Worm (Caenorhabditis elegans) whole organism, L1 larva: ENCODE measurements around the gene C02F4.4.
A peak's percentile ranks its signal among the peaks of the same experiment; 100 is the strongest.

Experiments used
- C16A3.4 ChIP-seq: fragments of 150-350 bp; optimal IDR thresholded peaks from 2 replicates; lab custom pipeline; 2014; ENCODE audit warnings: missing biosample characterization, missing genetic modification characterization
- ama-1 ChIP-seq: fragments of 150-350 bp; optimal IDR thresholded peaks from 2 replicates; lab custom pipeline; 2014
- blmp-1 ChIP-seq: fragments of 150-350 bp; optimal IDR thresholded peaks from 2 replicates; lab custom pipeline; 2014; ENCODE audit warnings: missing biosample characterization, missing genetic modification characterization
- ceh-63 ChIP-seq: fragments of 200-800 bp; sonication (Bioruptor generic); optimal IDR thresholded peaks from 2 replicates; lab custom pipeline; 2018; ENCODE audit warnings: mild to moderate bottlenecking, missing genetic modification characterization, missing compliant biosample characterization
- ceh-8 ChIP-seq: fragments of 200-800 bp; sonication (Bioruptor generic); optimal IDR thresholded peaks from 2 replicates; lab custom pipeline; 2018; ENCODE audit warnings: mild to moderate bottlenecking, missing genetic modification characterization, moderate library complexity, missing compliant biosample characterization
- ceh-82 ChIP-seq, 3 experiments: fragments of 150-350 bp in 1 of 3; sonication (generic microtip) in 2 of 3; optimal IDR thresholded peaks; 2 replicates each; lab custom pipeline; 2014 to 2017; ENCODE audit warnings: missing biosample characterization in 3 of 3, missing genetic modification characterization in 3 of 3
- dsc-1 ChIP-seq: sonication (generic microtip); optimal IDR thresholded peaks from 2 replicates; lab custom pipeline; 2016; ENCODE audit warnings: mild to moderate bottlenecking, missing genetic modification characterization, missing compliant biosample characterization
- efl-1 ChIP-seq, 4 experiments: fragments of 150-350 bp; optimal IDR thresholded peaks in 3 of 4; peaks in 1 of 4; 1 replicate in 1 of 4; 2 replicates in 3 of 4; lab custom pipeline; 2014; ENCODE audit warnings: missing biosample characterization in 2 of 4, missing genetic modification characterization in 2 of 4, missing genetic modification reagents in 2 of 4
- egl-13 ChIP-seq: sonication (generic microtip); optimal IDR thresholded peaks from 2 replicates; lab custom pipeline; 2016; ENCODE audit warnings: missing genotype, missing genetic modification reagents, missing genetic modification characterization, missing compliant biosample characterization
- elt-2 ChIP-seq: sonication (generic microtip); optimal IDR thresholded peaks from 2 replicates; lab custom pipeline; 2016; ENCODE audit warnings: missing genetic modification characterization, mild to moderate bottlenecking, inconsistent platforms, missing compliant biosample characterization, missing genetic modification reagents
- elt-3 ChIP-seq, 6 experiments: fragments of 150-350 bp in 1 of 6; sonication (generic microtip); optimal IDR thresholded peaks; 2 replicates each; lab custom pipeline; 2017 to 2018; ENCODE audit warnings: missing biosample characterization in 6 of 6, missing genetic modification characterization in 6 of 6, inconsistent platforms in 1 of 6
- ets-5 ChIP-seq: fragments of 200-800 bp; sonication (Bioruptor generic); IDR thresholded peaks from 2 replicates; pipeline ENCODE4 v1.3.6; 2022; ENCODE audit warnings: missing genetic modification characterization, missing compliant biosample characterization
- fkh-10 ChIP-seq: sonication (generic microtip); optimal IDR thresholded peaks from 2 replicates; lab custom pipeline; 2017; ENCODE audit warnings: missing biosample characterization, missing genetic modification reagents, missing genetic modification characterization
- fkh-4 ChIP-seq: sonication (generic microtip); optimal IDR thresholded peaks from 2 replicates; lab custom pipeline; 2016; ENCODE audit warnings: missing compliant biosample characterization, missing genetic modification characterization, borderline replicate concordance
- fkh-8 ChIP-seq: sonication (generic microtip); optimal IDR thresholded peaks from 2 replicates; lab custom pipeline; 2016; ENCODE audit warnings: mild to moderate bottlenecking, missing genetic modification characterization, missing compliant biosample characterization
- fos-1 ChIP-seq: fragments of 150-350 bp; optimal IDR thresholded peaks from 2 replicates; lab custom pipeline; 2014; ENCODE audit warnings: missing biosample characterization, missing genetic modification characterization
- hlh-17 ChIP-seq: fragments of 200-800 bp; sonication (Bioruptor generic); optimal IDR thresholded peaks from 2 replicates; lab custom pipeline; 2018; ENCODE audit warnings: missing genetic modification characterization, mild to moderate bottlenecking, missing compliant biosample characterization, moderate library complexity, borderline replicate concordance
- hlh-4 ChIP-seq: sonication (generic microtip); optimal IDR thresholded peaks from 2 replicates; lab custom pipeline; 2016; ENCODE audit warnings: mild to moderate bottlenecking, missing genetic modification characterization, missing compliant biosample characterization
- isw-1 ChIP-seq: fragments of 200-800 bp; sonication (Bioruptor generic); IDR thresholded peaks from 2 replicates; pipeline ENCODE4 v1.3.6; 2022; ENCODE audit warnings: missing genetic modification characterization, missing compliant biosample characterization
- jun-1 ChIP-seq: fragments of 150-350 bp; optimal IDR thresholded peaks from 2 replicates; lab custom pipeline; 2014; ENCODE audit warnings: missing biosample characterization, missing genetic modification reagents, missing genetic modification characterization
- lin-13 ChIP-seq: fragments of 150-350 bp; optimal IDR thresholded peaks from 2 replicates; lab custom pipeline; 2014; ENCODE audit warnings: missing biosample characterization, missing genetic modification reagents, missing genetic modification characterization
- lin-14 ChIP-seq: fragments of 200-800 bp; sonication (Bioruptor generic); optimal IDR thresholded peaks from 2 replicates; lab custom pipeline; 2018; ENCODE audit warnings: mild to moderate bottlenecking, missing genetic modification characterization, moderate library complexity, missing compliant biosample characterization
- lin-15B ChIP-seq: fragments of 150-350 bp; sonication (generic microtip); optimal IDR thresholded peaks from 3 replicates; lab custom pipeline; 2014; ENCODE audit warnings: missing biosample characterization, missing genetic modification characterization
- lsy-2 ChIP-seq, 2 experiments: fragments of 150-350 bp; optimal IDR thresholded peaks; 2 replicates each; lab custom pipeline; 2014; ENCODE audit warnings: missing biosample characterization in 2 of 2, missing genetic modification characterization in 2 of 2
- mab-9 ChIP-seq: fragments of 200-800 bp; sonication (Bioruptor generic); IDR thresholded peaks from 2 replicates; pipeline ENCODE4 v1.3.6; 2022; ENCODE audit warnings: missing genetic modification reagents, missing genetic modification characterization, missing compliant biosample characterization
- mdl-1 ChIP-seq, 2 experiments: fragments of 150-350 bp; optimal IDR thresholded peaks; 2 replicates each; lab custom pipeline; 2014 to 2017; ENCODE audit warnings: missing biosample characterization in 2 of 2, missing genetic modification characterization in 2 of 2, inconsistent platforms in 1 of 2
- mef-2 ChIP-seq: fragments of 150-350 bp; optimal IDR thresholded peaks from 2 replicates; lab custom pipeline; 2014; ENCODE audit warnings: missing biosample characterization, missing genetic modification characterization
- nhr-11 ChIP-seq: fragments of 150-350 bp; optimal IDR thresholded peaks from 2 replicates; lab custom pipeline; 2014; ENCODE audit warnings: missing biosample characterization, missing genetic modification characterization
- nhr-12 ChIP-seq: sonication (generic microtip); optimal IDR thresholded peaks from 2 replicates; lab custom pipeline; 2017; ENCODE audit warnings: missing biosample characterization, missing genetic modification characterization
- nhr-19 ChIP-seq: fragments of 200-800 bp; sonication (Bioruptor generic); conservative IDR thresholded peaks from 2 replicates; pipeline ENCODE4 v1.3.6; 2022; ENCODE audit warnings: missing genetic modification characterization, missing compliant biosample characterization
- nhr-47 ChIP-seq: sonication (generic microtip); optimal IDR thresholded peaks from 2 replicates; lab custom pipeline; 2016; ENCODE audit warnings: mild to moderate bottlenecking, missing genetic modification characterization, moderate library complexity, missing compliant biosample characterization
- nhr-71 ChIP-seq: sonication (generic microtip); optimal IDR thresholded peaks from 2 replicates; lab custom pipeline; 2016; ENCODE audit warnings: mild to moderate bottlenecking, missing genetic modification characterization, moderate library complexity, missing compliant biosample characterization
- nhr-76 ChIP-seq: sonication (generic microtip); optimal IDR thresholded peaks from 2 replicates; lab custom pipeline; 2017; ENCODE audit warnings: missing biosample characterization, missing genetic modification characterization
- nhr-85 ChIP-seq: sonication (generic microtip); peaks from one replicate; lab custom pipeline; 2016; ENCODE audit warnings: missing genetic modification characterization, inconsistent platforms, missing compliant biosample characterization
- pax-3 ChIP-seq: fragments of 200-800 bp; sonication (Bioruptor generic); optimal IDR thresholded peaks from 2 replicates; lab custom pipeline; 2018; ENCODE audit warnings: mild to moderate bottlenecking, missing genetic modification characterization, moderate library complexity, missing compliant biosample characterization
- pqm-1 ChIP-seq: sonication (generic microtip); optimal IDR thresholded peaks from 3 replicates; lab custom pipeline; 2017; ENCODE audit warnings: missing biosample characterization, missing genetic modification characterization
- rnt-1 ChIP-seq: sonication (generic microtip); optimal IDR thresholded peaks from 2 replicates; lab custom pipeline; 2016; ENCODE audit warnings: mild to moderate bottlenecking, missing genetic modification characterization, moderate library complexity, missing compliant biosample characterization
- snpc-4 ChIP-seq: fragments of 150-350 bp; optimal IDR thresholded peaks from 2 replicates; lab custom pipeline; 2014; ENCODE audit warnings: missing biosample characterization, missing genetic modification characterization
- snu-23 ChIP-seq: sonication (generic microtip); optimal IDR thresholded peaks from 2 replicates; lab custom pipeline; 2016; ENCODE audit warnings: missing genetic modification characterization, missing compliant biosample characterization
- sox-4 ChIP-seq: sonication (generic microtip); optimal IDR thresholded peaks from 2 replicates; lab custom pipeline; 2016; ENCODE audit warnings: missing genetic modification characterization, missing compliant biosample characterization
- sup-37 ChIP-seq: fragments of 200-800 bp; sonication (Bioruptor generic); optimal IDR thresholded peaks from 2 replicates; lab custom pipeline; 2018; ENCODE audit warnings: mild to moderate bottlenecking, missing genetic modification characterization, missing compliant biosample characterization
- swsn-7 ChIP-seq: sonication (generic microtip); optimal IDR thresholded peaks from 2 replicates; lab custom pipeline; 2016; ENCODE audit warnings: missing genetic modification characterization, missing compliant biosample characterization
- tbx-2 ChIP-seq: sonication (generic microtip); optimal IDR thresholded peaks from 2 replicates; lab custom pipeline; 2016; ENCODE audit warnings: missing genetic modification characterization, missing compliant biosample characterization
- tlp-1 ChIP-seq: fragments of 150-350 bp; optimal IDR thresholded peaks from 2 replicates; lab custom pipeline; 2014; ENCODE audit warnings: missing biosample characterization, missing genetic modification characterization
- unc-86 ChIP-seq: sonication (generic microtip); optimal IDR thresholded peaks from 2 replicates; lab custom pipeline; 2016; ENCODE audit warnings: missing genetic modification characterization, missing compliant biosample characterization
- vab-15 ChIP-seq: sonication (generic microtip); optimal IDR thresholded peaks from 2 replicates; lab custom pipeline; 2017; ENCODE audit warnings: missing genotype, mild to moderate bottlenecking, missing genetic modification characterization, missing compliant biosample characterization
- zag-1 ChIP-seq: fragments of 150-350 bp; optimal IDR thresholded peaks from 2 replicates; lab custom pipeline; 2014; ENCODE audit warnings: missing biosample characterization, missing genetic modification characterization
- zip-4 ChIP-seq: fragments of 200-800 bp; sonication (Bioruptor generic); optimal IDR thresholded peaks from 2 replicates; lab custom pipeline; 2018; ENCODE audit warnings: mild to moderate bottlenecking, missing genetic modification characterization, moderate library complexity, missing compliant biosample characterization
- ztf-11 ChIP-seq, 2 experiments: sonication (generic microtip); optimal IDR thresholded peaks; 2 replicates each; lab custom pipeline; 2016 to 2017; ENCODE audit warnings: missing genetic modification characterization in 2 of 2, missing biosample characterization in 1 of 2, missing compliant biosample characterization in 1 of 2
- ztf-4 ChIP-seq: fragments of 150-350 bp; optimal IDR thresholded peaks from 2 replicates; lab custom pipeline; 2014; ENCODE audit warnings: missing biosample characterization, missing genetic modification characterization

Gene C02F4.4

ce11 chrIV:10482585-10482984, 32.4 kb downstream of the C02F4.4 start:
- TF ChIP-seq pqm-1 (tag; lab: Kevin White, UChicago) (peak; percentile 48), elt-2 (tag; lab: Kevin White, UChicago) (no peak), fkh-4 (tag; lab: Kevin White, UChicago) (no peak), hlh-4 (tag; lab: Kevin White, UChicago) (no peak), hlh-17 (GFP tag; lab: Kevin White, UChicago) (no peak), egl-13 (no peak)
- TF ChIP-seq, all 84 proteins: peak for 1

DNA sequence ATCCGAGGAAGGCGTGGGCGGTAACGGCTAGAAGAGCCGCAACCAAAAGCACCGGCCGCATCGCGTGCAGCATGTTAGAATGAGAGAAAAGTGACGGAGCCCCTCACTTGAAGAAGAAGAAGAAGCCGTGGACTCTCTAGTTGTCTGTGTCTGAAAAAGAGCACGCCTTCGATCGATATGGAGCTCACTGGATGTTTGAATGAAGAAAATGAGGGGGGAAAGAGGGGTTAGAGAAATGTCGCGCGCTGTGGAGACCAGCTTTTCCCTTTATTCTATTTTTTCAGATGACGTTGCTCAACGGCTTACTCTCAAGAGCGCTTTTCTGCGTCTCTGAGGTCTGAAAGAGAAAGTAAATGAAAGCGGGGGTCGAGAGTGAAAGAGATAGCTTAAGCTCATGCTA, 33.3 kb downstream of the C02F4.4 start, which contains the start of gene egl-21:
Gene egl-21 (minus strand): TSS at position 150 of the 400 bp plus-strand sequence.
- TF ChIP-seq snu-23 (GFP tag; lab: Kevin White, UChicago): peak; percentile 56
- TF ChIP-seq nhr-85 (tag; lab: Kevin White, UChicago): no peak
- TF ChIP-seq efl-1 (optimal IDR thresholded peaks at IDR 0.05; lab: Kevin White, UChicago): peak; percentile 36 to 45
- no peak for TF ChIP-seq efl-1 (GFP tag; optimal IDR thresholded peaks at IDR 0.05 in 1 of 2; lab: Kevin White, UChicago)
- peak; percentile 73 for TF ChIP-seq swsn-7 (tag; lab: Kevin White, UChicago)
- TF ChIP-seq fos-1 (tag; lab: Kevin White, UChicago): peak; percentile 14
- TF ChIP-seq ama-1: no peak
- no peak for TF ChIP-seq ets-5 (GFP tag; lab: Robert Waterston, UW)
- peak; percentile 10 for TF ChIP-seq snpc-4 (tag; lab: Kevin White, UChicago)
- TF ChIP-seq mef-2 (tag; lab: Kevin White, UChicago): peak; percentile 59
- peak; percentile 51 for TF ChIP-seq lin-13
- no peak for TF ChIP-seq hlh-4 (tag; lab: Kevin White, UChicago)
- TF ChIP-seq nhr-76 (tag; lab: Kevin White, UChicago): no peak
- no peak for TF ChIP-seq vab-15 (tag; lab: Kevin White, UChicago)
- peak; percentile 70 for TF ChIP-seq jun-1 (tag; lab: Kevin White, UChicago)
- peak; percentile 93 for TF ChIP-seq lin-14
- peak; percentile 23 for TF ChIP-seq sox-4 (tag; lab: Kevin White, UChicago)
- TF ChIP-seq ztf-4 (tag; lab: Kevin White, UChicago): no peak
- no peak for TF ChIP-seq nhr-12
- peak; percentile 6 for TF ChIP-seq C16A3.4 (tag; lab: Kevin White, UChicago)
- TF ChIP-seq nhr-71 (tag; lab: Kevin White, UChicago): peak; percentile 83
- TF ChIP-seq tbx-2 (tag; lab: Kevin White, UChicago): peak; percentile 63
- TF ChIP-seq isw-1 (GFP tag; lab: Robert Waterston, UW): peak; percentile 61
- TF ChIP-seq fkh-8 (tag; lab: Kevin White, UChicago): peak; percentile 95
- TF ChIP-seq sup-37 (GFP tag; lab: Kevin White, UChicago): no peak
- TF ChIP-seq elt-3 (tag; optimal IDR thresholded peaks at IDR 0.05; lab: Kevin White, UChicago): no peak
- TF ChIP-seq blmp-1: no peak
- peak; percentile 15; the same call in 1 of the 2 replicates for TF ChIP-seq nhr-19 (GFP tag; lab: Robert Waterston, UW)
- no peak for TF ChIP-seq lin-15B (tag; lab: Kevin White, UChicago)
- TF ChIP-seq lsy-2 (tag; optimal IDR thresholded peaks at IDR 0.05; lab: Kevin White, UChicago): peak; percentile 16 to 68
- TF ChIP-seq unc-86 (tag; lab: Kevin White, UChicago): peak; percentile 82
- TF ChIP-seq fkh-10 (GFP tag; lab: Kevin White, UChicago): peak; percentile 82
- peak in 1 of 2 experiments; percentile 18 for TF ChIP-seq ztf-11 (tag; optimal IDR thresholded peaks at IDR 0.05; lab: Kevin White, UChicago)
- TF ChIP-seq pax-3: peak; percentile 60
- TF ChIP-seq dsc-1 (tag; lab: Kevin White, UChicago): peak; percentile 55
- peak; percentile 7 for TF ChIP-seq zip-4 (GFP tag; lab: Kevin White, UChicago)
- peak; percentile 35 to 65 (median 52) for TF ChIP-seq ceh-82 (tag; optimal IDR thresholded peaks at IDR 0.05; lab: Kevin White, UChicago)
- peak; percentile 0 for TF ChIP-seq ceh-8 (GFP tag; lab: Kevin White, UChicago)
- no peak for TF ChIP-seq mdl-1 (tag; optimal IDR thresholded peaks at IDR 0.05; lab: Kevin White, UChicago)
- peak; percentile 34 for TF ChIP-seq zag-1 (tag; lab: Kevin White, UChicago)
- TF ChIP-seq ceh-63 (GFP tag; lab: Kevin White, UChicago): no peak
- peak; percentile 38 for TF ChIP-seq nhr-11
- peak; percentile 80 for TF ChIP-seq nhr-47 (tag; lab: Kevin White, UChicago)
- peak; percentile 81 for TF ChIP-seq egl-13
- TF ChIP-seq mab-9 (GFP tag; lab: Robert Waterston, UW): no peak
- TF ChIP-seq tlp-1: no peak
- peak; percentile 12 for TF ChIP-seq rnt-1 (tag; lab: Kevin White, UChicago)
- TF ChIP-seq fkh-4 (tag; lab: Kevin White, UChicago): no peak
